Fruit fly (Drosophila melanogaster): ENCODE data around the gene CG8353.

dm6 chr2L:8190681-8191080 lies 23.2 kb upstream of the CG8353 start, which contains the start of gene CG34134:
- TF ChIP-seq h (optimal IDR thresholded peaks at IDR 0.05) (no peak), Sin3A (optimal IDR thresholded peaks at IDR 0.05) (no peak)
